Worm (Caenorhabditis elegans): ENCODE results near the gene twk-35.
A peak's percentile ranks its signal among the peaks of the same experiment; 100 is the strongest.

The twk-35 gene

ce11 chrV:20838565-20838964 lies 24.2 kb upstream of the twk-35 start, which contains the start of gene exos-7:
exos-7 (plus strand) TSS chrV:20838865.
- TF ChIP-seq daf-19 (GFP tag; conservative IDR thresholded peaks at IDR 0.05) (no peak), ceh-32 (tag; optimal IDR thresholded peaks at IDR 0.05; ENCODE audit: poor library complexity) (no peak), rbr-2 (tag; optimal IDR thresholded peaks at IDR 0.05) (no peak), daf-8 (GFP tag; IDR thresholded peaks at IDR 0.05) (no peak), F26F4.8 (GFP tag; conservative IDR thresholded peaks at IDR 0.05) (no peak), ceh-44 (GFP tag; IDR thresholded peaks at IDR 0.05) (no peak), fkh-10 (GFP tag; optimal IDR thresholded peaks at IDR 0.05) (no peak), ceh-82 (tag; optimal IDR thresholded peaks at IDR 0.05) (no peak), unc-62 (GFP tag; optimal IDR thresholded peaks at IDR 0.05 in 1 of 2) (no peak), unc-62 (tag; optimal IDR thresholded peaks at IDR 0.05) (no peak), madf-9 (GFP tag; conservative IDR thresholded peaks at IDR 0.05) (no peak), set-16 (GFP tag; IDR thresholded peaks at IDR 0.05) (no peak), ZK337.2 (GFP tag; IDR thresholded peaks at IDR 0.05) (no peak), tra-1 (GFP tag; IDR thresholded peaks at IDR 0.05) (no peak), lsy-2 (tag; optimal IDR thresholded peaks at IDR 0.05) (no peak), zag-1 (tag; optimal IDR thresholded peaks at IDR 0.05) (no peak), lin-15B (tag; optimal IDR thresholded peaks at IDR 0.05) (no peak), mxl-2 (GFP tag; conservative IDR thresholded peaks at IDR 0.05) (no peak)

- TF ChIP-seq rbr-2 (tag; optimal IDR thresholded peaks at IDR 0.05): no peak
- TF ChIP-seq hif-1 (tag; optimal IDR thresholded peaks at IDR 0.05): no peak
- TF ChIP-seq mxl-3 (GFP tag; optimal IDR thresholded peaks at IDR 0.05): no peak
- TF ChIP-seq nhr-102 (tag; optimal IDR thresholded peaks at IDR 0.05): no peak
- no peak for TF ChIP-seq dmd-6 (GFP tag; IDR thresholded peaks at IDR 0.05)
- no peak for TF ChIP-seq R02D3.7 (tag; optimal IDR thresholded peaks at IDR 0.05)
- no peak for TF ChIP-seq lin-1 (GFP tag; IDR thresholded peaks at IDR 0.05)
- no peak for TF ChIP-seq ztf-7 (tag; optimal IDR thresholded peaks at IDR 0.05)
- TF ChIP-seq nhr-25 (tag; optimal IDR thresholded peaks at IDR 0.05; ENCODE audit: borderline replicate concordance, insufficient read depth): no peak
- TF ChIP-seq spr-1 (tag; optimal IDR thresholded peaks at IDR 0.05): no peak
- TF ChIP-seq lin-29 (GFP tag; IDR thresholded peaks at IDR 0.05): no peak
- no peak for TF ChIP-seq T20F7.1 (GFP tag; optimal IDR thresholded peaks at IDR 0.05)
- no peak for TF ChIP-seq pqm-1 (tag; optimal IDR thresholded peaks at IDR 0.05)
- no peak for TF ChIP-seq D1046.2 (GFP tag; IDR thresholded peaks at IDR 0.05)
- no peak for TF ChIP-seq daf-19 (GFP tag; conservative IDR thresholded peaks at IDR 0.05)
- no peak for TF ChIP-seq nhr-41 (GFP tag; IDR thresholded peaks at IDR 0.05)
These were observed 21.3 kb upstream of the twk-35 start for ce11 chrV:20841484-20841883.

ce11 chrV:20845524-20846208 lies 17.1 kb upstream of the twk-35 start, which contains the start of the genes F31D4.2 and fkb-6:
F31D4.2 (minus strand) TSS chrV:20845546.
fkb-6 (plus strand) TSS chrV:20846158.
- TF ChIP-seq F44E2.7 (GFP tag; IDR thresholded peaks at IDR 0.05) (no peak), aly-2 (tag; optimal IDR thresholded peaks at IDR 0.05) (no peak), hlh-30 (tag; optimal IDR thresholded peaks at IDR 0.05; ENCODE audit: insufficient read depth) (peak; percentile 58), hif-1 (tag; optimal IDR thresholded peaks at IDR 0.05) (peak; percentile 25 to 96), daf-16 (GFP tag; optimal IDR thresholded peaks at IDR 0.05) (peak in 1 of 2 experiments; percentile 3), daf-16 (tag; optimal IDR thresholded peaks at IDR 0.05) (peak; percentile 38), fkh-10 (GFP tag; optimal IDR thresholded peaks at IDR 0.05) (peak; percentile 50), ama-1 (optimal IDR thresholded peaks at IDR 0.05) (no peak), egl-43 (GFP tag; IDR thresholded peaks at IDR 0.05) (peak; percentile 39; the same call in 1 of the 2 replicates), nhr-6 (tag; optimal IDR thresholded peaks at IDR 0.05) (peak; percentile 27), hmg-1.1 (GFP tag; IDR thresholded peaks at IDR 0.05) (peak; percentile 61; the same call in 1 of the 2 replicates), lsy-2 (tag; optimal IDR thresholded peaks at IDR 0.05) (peak; percentile 89 to 98), ztf-7 (tag; optimal IDR thresholded peaks at IDR 0.05) (peak; percentile 56), arid-1 (GFP tag; conservative IDR thresholded peaks at IDR 0.05) (peak; percentile 68; the same call in 1 of the 2 replicates), lin-1 (GFP tag; IDR thresholded peaks at IDR 0.05) (0 out of 2 replicates have a peak, but pooled peaks have one; percentile 30), nhr-11 (tag; optimal IDR thresholded peaks at IDR 0.05) (peak; percentile 8), spr-1 (tag; optimal IDR thresholded peaks at IDR 0.05) (peak; percentile 1), lir-3 (tag; optimal IDR thresholded peaks at IDR 0.05) (no peak), snpc-1.2 (GFP tag; IDR thresholded peaks at IDR 0.05) (0 out of 2 replicates have a peak, but pooled peaks have one; percentile 43), pha-4 (GFP tag; IDR thresholded peaks at IDR 0.05) (no peak), pha-4 (tag; optimal IDR thresholded peaks at IDR 0.05) (peak; percentile 47), ceh-28 (tag; optimal IDR thresholded peaks at IDR 0.05) (peak; percentile 22)

Data from whole organism, L4 larva.